Fruit fly (Drosophila melanogaster): ENCODE measurements around the gene Tak1.

Tak1 gene

DNA sequence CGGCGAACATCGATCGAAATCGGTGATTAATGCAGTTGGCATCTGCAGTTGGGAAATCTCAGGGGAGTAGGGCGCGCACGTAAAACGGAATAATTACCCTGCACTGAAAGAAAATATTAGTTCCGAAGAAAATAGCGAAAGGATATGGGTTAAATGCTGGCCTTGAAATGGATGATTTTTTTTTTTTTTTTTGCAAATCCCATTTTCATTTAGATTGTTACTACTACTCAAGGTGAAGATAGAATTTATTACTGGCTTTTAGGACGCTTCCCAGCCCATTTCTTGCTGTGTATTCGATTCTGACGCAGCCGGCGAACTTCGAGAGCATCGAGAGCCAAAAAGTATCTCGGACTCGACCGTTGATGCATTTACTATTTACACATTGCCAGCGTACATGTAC lies 5.7 kb downstream of the Tak1 start (continued):
- TF ChIP-seq CG1792 (GFP tag; optimal IDR thresholded peaks at IDR 0.05) (peak; percentile 8), klu (GFP tag; IDR thresholded peaks at IDR 0.05) (0 out of 2 replicates have a peak, but pooled peaks have one; percentile 31), CG14860 (GFP tag; IDR thresholded peaks at IDR 0.05; ENCODE audit: partially characterized antibody) (no peak), Dad (GFP tag; optimal IDR thresholded peaks at IDR 0.05) (no peak), CG3065 (GFP tag; optimal IDR thresholded peaks at IDR 0.05) (no peak), exex (tag; optimal IDR thresholded peaks at IDR 0.05) (no peak), CG10565 (GFP tag; optimal IDR thresholded peaks at IDR 0.05) (no peak), Fer2 (tag; optimal IDR thresholded peaks at IDR 0.05) (no peak), wek (GFP tag; optimal IDR thresholded peaks at IDR 0.05) (no peak), CG5180 (GFP tag; optimal IDR thresholded peaks at IDR 0.05) (no peak), caup (GFP tag; optimal IDR thresholded peaks at IDR 0.05; ENCODE audit: severe bottlenecking) (no peak), CG9609 (GFP tag; optimal IDR thresholded peaks at IDR 0.05) (peak; percentile 45), bowl (GFP tag; IDR thresholded peaks at IDR 0.05) (no peak), CG1603 (tag; optimal IDR thresholded peaks at IDR 0.05) (no peak), Atf3 (GFP tag; optimal IDR thresholded peaks at IDR 0.05) (no peak), Sry-β (GFP tag; optimal IDR thresholded peaks at IDR 0.05) (no peak), CG7839 (tag; optimal IDR thresholded peaks at IDR 0.05) (no peak), Chrac-16 (GFP tag; optimal IDR thresholded peaks at IDR 0.05) (peak; percentile 17), chn (GFP tag; optimal IDR thresholded peaks at IDR 0.05) (peak; percentile 5), fd3F (GFP tag; optimal IDR thresholded peaks at IDR 0.05) (peak; percentile 16), Hand (GFP tag; optimal IDR thresholded peaks at IDR 0.05) (no peak), Aef1 (GFP tag; IDR thresholded peaks at IDR 0.05) (no peak; the same call in 2 of the 3 replicates), CG14050 (GFP tag; IDR thresholded peaks at IDR 0.05) (0 out of 3 replicates have a peak, but pooled peaks have one; percentile 21), CG4328 (GFP tag; optimal IDR thresholded peaks at IDR 0.05) (no peak), kay (GFP tag; optimal IDR thresholded peaks at IDR 0.05) (no peak), Lpt (GFP tag; optimal IDR thresholded peaks at IDR 0.05) (no peak), cad (GFP tag; optimal IDR thresholded peaks at IDR 0.05) (no peak), CG32532 (GFP tag; IDR thresholded peaks at IDR 0.05) (0 out of 2 replicates have a peak, but pooled peaks have one; percentile 13), Poxn (GFP tag; IDR thresholded peaks at IDR 0.05) (no peak), CG18262 (tag; optimal IDR thresholded peaks at IDR 0.05) (no peak), CG13287 (GFP tag; IDR thresholded peaks at IDR 0.05; ENCODE audit: partially characterized antibody) (no peak), ham (GFP tag; IDR thresholded peaks at IDR 0.05) (no peak), CG7963 (GFP tag; IDR thresholded peaks at IDR 0.05; ENCODE audit: partially characterized antibody) (no peak), HmgD (GFP tag; optimal IDR thresholded peaks at IDR 0.05) (no peak), wdn (GFP tag; IDR thresholded peaks at IDR 0.05) (no peak), Sin3A (optimal IDR thresholded peaks at IDR 0.05) (no peak), CG6654 (GFP tag; optimal IDR thresholded peaks at IDR 0.05) (no peak), D (optimal IDR thresholded peaks at IDR 0.05) (no peak), D (GFP tag; optimal IDR thresholded peaks at IDR 0.05) (no peak), zen2 (GFP tag; IDR thresholded peaks at IDR 0.05; ENCODE audit: partially characterized antibody) (no peak), sug (tag; optimal IDR thresholded peaks at IDR 0.05) (no peak), dmrt11E (tag; optimal IDR thresholded peaks at IDR 0.05) (peak; percentile 37), CG43689 (GFP tag; IDR thresholded peaks at IDR 0.05) (no peak), CG1647 (GFP tag; optimal IDR thresholded peaks at IDR 0.05) (no peak), CG11696 (GFP tag; IDR thresholded peaks at IDR 0.05) (0 out of 2 replicates have a peak, but pooled peaks have one; percentile 38), Pdp1 (GFP tag; optimal IDR thresholded peaks at IDR 0.05) (peak; percentile 20), CG5245 (GFP tag; optimal IDR thresholded peaks at IDR 0.05) (peak; percentile 27), dm (GFP tag; optimal IDR thresholded peaks at IDR 0.05) (no peak), scrt (GFP tag; optimal IDR thresholded peaks at IDR 0.05) (no peak), Antp (GFP tag; optimal IDR thresholded peaks at IDR 0.05) (peak; percentile 24), knrl (GFP tag; IDR thresholded peaks at IDR 0.05; ENCODE audit: partially characterized antibody) (no peak)
